ENCODE assay signal across 5 fruit fly cellular contexts in the genomic region with DNA sequence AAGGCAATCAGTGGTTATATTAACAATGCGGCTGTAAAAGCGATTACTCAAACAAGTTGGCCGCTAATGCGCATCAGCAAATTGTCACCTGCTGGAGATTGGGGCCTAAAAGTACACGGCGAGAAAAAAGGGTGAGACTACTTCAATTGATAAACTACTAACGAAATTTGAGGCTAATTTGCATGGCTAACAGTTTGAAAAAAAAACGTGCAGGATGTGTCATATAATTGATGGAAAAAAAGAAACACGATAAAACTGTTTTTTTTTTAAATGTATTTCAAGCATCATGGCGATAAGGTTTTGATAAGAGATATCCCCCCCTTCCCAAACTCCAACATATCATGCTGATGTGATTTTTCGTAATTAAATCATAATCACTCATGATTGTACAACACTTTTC.
TF ChIP-seq lines count a peak whose summit lies in the region.

No protein-coding gene starts in this region.

- no peak for TF ChIP-seq CTCF in whole organism, embryonic (GFP tag; optimal IDR thresholded peaks at IDR 0.05; lab: Kevin White, UChicago)

TF ChIP-seq in whole organism, adult, 20 proteins besides CTCF, POLR2A, EP300 and RAD21 (continues in another document):
- peak; percentile 45 for TF ChIP-seq CG7101 (tag; optimal IDR thresholded peaks at IDR 0.05; lab: Kevin White, UChicago)
- TF ChIP-seq bab1 (GFP tag; optimal IDR thresholded peaks at IDR 0.05; lab: Kevin White, UChicago): no peak
- TF ChIP-seq CG1620 (GFP tag; optimal IDR thresholded peaks at IDR 0.05; lab: Kevin White, UChicago): no peak
- peak; percentile 15 for TF ChIP-seq CG7045 (GFP tag; optimal IDR thresholded peaks at IDR 0.05; lab: Kevin White, UChicago)
- no peak for TF ChIP-seq Hr96 (GFP tag; optimal IDR thresholded peaks at IDR 0.05; lab: Kevin White, UChicago)
- no peak for TF ChIP-seq CG14711 (tag; optimal IDR thresholded peaks at IDR 0.05; lab: Kevin White, UChicago)
- no peak for TF ChIP-seq Clk (GFP tag; optimal IDR thresholded peaks at IDR 0.05; lab: Kevin White, UChicago)
- TF ChIP-seq pad (GFP tag; optimal IDR thresholded peaks at IDR 0.05; lab: Kevin White, UChicago): no peak
- TF ChIP-seq kay (GFP tag; lab: Kevin White, UChicago; ENCODE audit: borderline replicate concordance): no peak
- no peak for TF ChIP-seq CG12768 (GFP tag; optimal IDR thresholded peaks at IDR 0.05; lab: Kevin White, UChicago)
- TF ChIP-seq cic (GFP tag; optimal IDR thresholded peaks at IDR 0.05; lab: Kevin White, UChicago): no peak
- TF ChIP-seq toe (GFP tag; optimal IDR thresholded peaks at IDR 0.05; lab: Kevin White, UChicago): no peak
- no peak for TF ChIP-seq Crg-1 (GFP tag; optimal IDR thresholded peaks at IDR 0.05; lab: Kevin White, UChicago)
- TF ChIP-seq CG33017 (tag; optimal IDR thresholded peaks at IDR 0.05; lab: Kevin White, UChicago): no peak
- TF ChIP-seq Mnt (GFP tag; optimal IDR thresholded peaks at IDR 0.05; lab: Kevin White, UChicago): peak; percentile 16
- peak; percentile 53 for TF ChIP-seq tj (GFP tag; optimal IDR thresholded peaks at IDR 0.05; lab: Kevin White, UChicago)
- no peak for TF ChIP-seq cnc (optimal IDR thresholded peaks at IDR 0.05; lab: Kevin White, UChicago)
- no peak for TF ChIP-seq ovo (GFP tag; optimal IDR thresholded peaks at IDR 0.05; lab: Kevin White, UChicago)

TF ChIP-seq in whole organism, embryonic, 481 proteins besides CTCF, POLR2A, EP300 and RAD21 (continues in another document):
- TF ChIP-seq slou (GFP tag; optimal IDR thresholded peaks at IDR 0.05; lab: Kevin White, UChicago) (peak; percentile 8), CG1024 (GFP tag; IDR thresholded peaks at IDR 0.05; lab: Robert Waterston, UW) (no peak), sr (GFP tag; IDR thresholded peaks at IDR 0.05; lab: Robert Waterston, UW) (no peak), gce (GFP tag; IDR thresholded peaks at IDR 0.05; lab: Robert Waterston, UW) (no peak), jigr1 (GFP tag; IDR thresholded peaks at IDR 0.05; lab: Robert Waterston, UW) (0 out of 3 replicates have a peak, but pooled peaks have one; percentile 16), NK7.1 (GFP tag; optimal IDR thresholded peaks at IDR 0.05; lab: Kevin White, UChicago) (peak; percentile 11), Dbx (GFP tag; IDR thresholded peaks at IDR 0.05; lab: Robert Waterston, UW) (peak; percentile 62; the same call in 2 of the 3 replicates), CG10366 (GFP tag; IDR thresholded peaks at IDR 0.05; lab: Robert Waterston, UW) (peak; percentile 28; the same call in 1 of the 2 replicates), NFAT (GFP tag; IDR thresholded peaks at IDR 0.05; lab: Robert Waterston, UW) (0 out of 2 replicates have a peak, but pooled peaks have one; percentile 3), Camta (GFP tag; optimal IDR thresholded peaks at IDR 0.05; lab: Kevin White, UChicago) (no peak), Antp (GFP tag; optimal IDR thresholded peaks at IDR 0.05; lab: Kevin White, UChicago) (peak; percentile 5), oc (tag; optimal IDR thresholded peaks at IDR 0.05; lab: Kevin White, UChicago) (no peak), CG8290 (GFP tag; optimal IDR thresholded peaks at IDR 0.05; lab: Kevin White, UChicago) (no peak), CG8290 (tag; optimal IDR thresholded peaks at IDR 0.05; lab: Kevin White, UChicago) (peak in 1 of 2 experiments; percentile 5), seq (GFP tag; IDR thresholded peaks at IDR 0.05; lab: Robert Waterston, UW) (no peak), HHEX (GFP tag; optimal IDR thresholded peaks at IDR 0.05; lab: Kevin White, UChicago) (peak; percentile 44), CG4404 (GFP tag; IDR thresholded peaks at IDR 0.05; lab: Robert Waterston, UW) (no peak)

TF ChIP-seq in whole organism, prepupa, 60 proteins besides CTCF, POLR2A, EP300 and RAD21 (continues in another document):
- TF ChIP-seq dsx (GFP tag; optimal IDR thresholded peaks at IDR 0.05; lab: Kevin White, UChicago; ENCODE audit: poor library complexity, severe bottlenecking) (no peak), Hr39 (GFP tag; optimal IDR thresholded peaks at IDR 0.05; lab: Kevin White, UChicago) (no peak), acj6 (GFP tag; optimal IDR thresholded peaks at IDR 0.05; lab: Kevin White, UChicago) (no peak), Met (GFP tag; optimal IDR thresholded peaks at IDR 0.05; lab: Kevin White, UChicago) (peak; percentile 2), CG10631 (GFP tag; optimal IDR thresholded peaks at IDR 0.05; lab: Kevin White, UChicago) (no peak), CG16779 (tag; optimal IDR thresholded peaks at IDR 0.05; lab: Kevin White, UChicago) (no peak), Ets96B (tag; optimal IDR thresholded peaks at IDR 0.05; lab: Kevin White, UChicago) (no peak), CG10669 (GFP tag; optimal IDR thresholded peaks at IDR 0.05; lab: Kevin White, UChicago) (no peak), esn (GFP tag; optimal IDR thresholded peaks at IDR 0.05; lab: Kevin White, UChicago) (peak; percentile 8), Eip78C (GFP tag; lab: Kevin White, UChicago) (peak; percentile 59), achi (GFP tag; optimal IDR thresholded peaks at IDR 0.05; lab: Kevin White, UChicago) (no peak), Sox102F (GFP tag; optimal IDR thresholded peaks at IDR 0.05; lab: Kevin White, UChicago) (no peak), lz (GFP tag; optimal IDR thresholded peaks at IDR 0.05; lab: Kevin White, UChicago) (peak; percentile 10), spab (GFP tag; optimal IDR thresholded peaks at IDR 0.05; lab: Kevin White, UChicago) (no peak), CG6808 (GFP tag; optimal IDR thresholded peaks at IDR 0.05; lab: Kevin White, UChicago) (no peak), CG8319 (GFP tag; optimal IDR thresholded peaks at IDR 0.05; lab: Kevin White, UChicago) (no peak), cyc (GFP tag; optimal IDR thresholded peaks at IDR 0.05; lab: Kevin White, UChicago) (no peak), CG31627 (GFP tag; optimal IDR thresholded peaks at IDR 0.05; lab: Kevin White, UChicago) (no peak), fd59A (GFP tag; optimal IDR thresholded peaks at IDR 0.05; lab: Kevin White, UChicago) (no peak)

TF ChIP-seq in whole organism, pupa, 21 proteins besides CTCF, POLR2A, EP300 and RAD21:
- TF ChIP-seq CG15710 (tag; optimal IDR thresholded peaks at IDR 0.05; lab: Kevin White, UChicago): no peak
- 0 out of 3 replicates have a peak, but pooled peaks have one; percentile 14 for TF ChIP-seq fd96Ca (GFP tag; IDR thresholded peaks at IDR 0.05; lab: Robert Waterston, UW)

TF ChIP-seq in whole organism, wandering third instar larva, 38 proteins besides CTCF, POLR2A, EP300 and RAD21:
- TF ChIP-seq fru (GFP tag; optimal IDR thresholded peaks at IDR 0.05; lab: Kevin White, UChicago) (peak; percentile 62), OdsH (GFP tag; optimal IDR thresholded peaks at IDR 0.05; lab: Kevin White, UChicago) (peak; percentile 20), sv (GFP tag; optimal IDR thresholded peaks at IDR 0.05; lab: Kevin White, UChicago) (no peak), dmrt93B (GFP tag; optimal IDR thresholded peaks at IDR 0.05; lab: Kevin White, UChicago) (no peak), Rel (GFP tag; optimal IDR thresholded peaks at IDR 0.05; lab: Kevin White, UChicago) (no peak), Rel (tag; optimal IDR thresholded peaks at IDR 0.05; lab: Kevin White, UChicago) (no peak), Hnf4 (GFP tag; optimal IDR thresholded peaks at IDR 0.05; lab: Kevin White, UChicago) (no peak), Dfd (GFP tag; optimal IDR thresholded peaks at IDR 0.05; lab: Kevin White, UChicago) (peak; percentile 40), dl (GFP tag; optimal IDR thresholded peaks at IDR 0.05; lab: Kevin White, UChicago; ENCODE audit: insufficient read depth in 1 of 2, partially characterized antibody in 2 of 2) (no peak), Hr83 (GFP tag; optimal IDR thresholded peaks at IDR 0.05; lab: Kevin White, UChicago; ENCODE audit: poor library complexity, severe bottlenecking) (no peak), Sp1 (GFP tag; optimal IDR thresholded peaks at IDR 0.05; lab: Kevin White, UChicago) (peak; percentile 27), lola (GFP tag; optimal IDR thresholded peaks at IDR 0.05; lab: Kevin White, UChicago) (no peak), h (GFP tag; optimal IDR thresholded peaks at IDR 0.05; lab: Kevin White, UChicago) (peak; percentile 11), foxo (GFP tag; optimal IDR thresholded peaks at IDR 0.05; lab: Kevin White, UChicago) (peak in 1 of 2 experiments; percentile 58), CG32264 (GFP tag; optimal IDR thresholded peaks at IDR 0.05; lab: Kevin White, UChicago) (no peak), usp (GFP tag; optimal IDR thresholded peaks at IDR 0.05; lab: Kevin White, UChicago) (no peak), rgr (GFP tag; optimal IDR thresholded peaks at IDR 0.05; lab: Kevin White, UChicago) (peak; percentile 32), tai (GFP tag; optimal IDR thresholded peaks at IDR 0.05; lab: Kevin White, UChicago) (no peak), Vsx2 (GFP tag; optimal IDR thresholded peaks at IDR 0.05; lab: Kevin White, UChicago; ENCODE audit: partially characterized antibody) (no peak), CG9705 (GFP tag; optimal IDR thresholded peaks at IDR 0.05; lab: Kevin White, UChicago) (no peak), ey (GFP tag; optimal IDR thresholded peaks at IDR 0.05; lab: Kevin White, UChicago) (peak; percentile 53), Dif (GFP tag; optimal IDR thresholded peaks at IDR 0.05; lab: Kevin White, UChicago; ENCODE audit: partially characterized antibody) (no peak), pan (optimal IDR thresholded peaks at IDR 0.05; lab: Kevin White, UChicago) (no peak), Mio (GFP tag; optimal IDR thresholded peaks at IDR 0.05; lab: Kevin White, UChicago) (no peak), sage (GFP tag; optimal IDR thresholded peaks at IDR 0.05; lab: Kevin White, UChicago) (no peak), HLH106 (tag; optimal IDR thresholded peaks at IDR 0.05; lab: Kevin White, UChicago) (no peak)
